Worm (Caenorhabditis elegans): Measurements from ENCODE around the gene K12H4.2.
A peak's percentile ranks its signal among the peaks of the same experiment; 100 is the strongest.

K12H4.2 gene

ce11 chrIII:8043784-8044183 is 3.7 kb upstream of the K12H4.2 start (continued):
- TF ChIP-seq egl-27 (tag; optimal IDR thresholded peaks at IDR 0.05) (peak; percentile 96), fkh-10 (GFP tag; optimal IDR thresholded peaks at IDR 0.05) (peak; percentile 96), sea-2 (GFP tag; optimal IDR thresholded peaks at IDR 0.05) (no peak), elt-2 (tag; optimal IDR thresholded peaks at IDR 0.05) (peak; percentile 93), ceh-9 (tag; optimal IDR thresholded peaks at IDR 0.05) (no peak), aly-2 (tag; optimal IDR thresholded peaks at IDR 0.05) (no peak), lsy-12 (tag; optimal IDR thresholded peaks at IDR 0.05) (peak; percentile 98), elt-3 (tag; optimal IDR thresholded peaks at IDR 0.05) (peak in 1 of 3 experiments; percentile 98), ama-1 (optimal IDR thresholded peaks at IDR 0.05) (peak; percentile 53), nhr-25 (tag; optimal IDR thresholded peaks at IDR 0.05) (peak; percentile 96), nhr-237 (tag; optimal IDR thresholded peaks at IDR 0.05) (no peak), nfya-1 (tag; optimal IDR thresholded peaks at IDR 0.05; ENCODE audit: insufficient read depth) (peak; percentile 96), pha-4 (tag; optimal IDR thresholded peaks at IDR 0.05) (peak; percentile 100), nhr-77 (tag; optimal IDR thresholded peaks at IDR 0.05) (peak; percentile 89), fkh-2 (tag; optimal IDR thresholded peaks at IDR 0.05) (no peak), fos-1 (tag; optimal IDR thresholded peaks at IDR 0.05) (peak; percentile 93), R02D3.7 (tag; optimal IDR thresholded peaks at IDR 0.05) (peak; percentile 95), elt-1 (tag; optimal IDR thresholded peaks at IDR 0.05) (peak; percentile 82)

- TF ChIP-seq daf-12 (tag; optimal IDR thresholded peaks at IDR 0.05), result no peak
- TF ChIP-seq ceh-82 (tag; optimal IDR thresholded peaks at IDR 0.05), result no peak
Measured at ce11 chrIII:8044187-8044586, 3.3 kb upstream of the K12H4.2 start, which contains the start of gene K12H4.5. K12H4.5 (plus strand) TSS chrIII:8044487.

ce11 chrIII:8044717-8045116 is 2.8 kb upstream of the K12H4.2 start, which contains the start of gene spcs-3:
spcs-3 (plus strand) TSS chrIII:8045017.
- TF ChIP-seq nfya-1 (tag; optimal IDR thresholded peaks at IDR 0.05; ENCODE audit: insufficient read depth), result no peak
- no peak for TF ChIP-seq unc-39 (tag; optimal IDR thresholded peaks at IDR 0.05)
- no peak for TF ChIP-seq pha-4 (tag; optimal IDR thresholded peaks at IDR 0.05)
- no peak for TF ChIP-seq egl-27 (tag; optimal IDR thresholded peaks at IDR 0.05)
- TF ChIP-seq nhr-23 (tag; optimal IDR thresholded peaks at IDR 0.05), result no peak
- TF ChIP-seq pqm-1 (tag; optimal IDR thresholded peaks at IDR 0.05), result no peak
- TF ChIP-seq ceh-16 (tag; optimal IDR thresholded peaks at IDR 0.05), result no peak
- TF ChIP-seq ceh-28 (tag; optimal IDR thresholded peaks at IDR 0.05), result no peak
- TF ChIP-seq R02D3.7 (tag; optimal IDR thresholded peaks at IDR 0.05), result no peak

- TF ChIP-seq mml-1 (tag; optimal IDR thresholded peaks at IDR 0.05) (no peak), nfya-1 (tag; optimal IDR thresholded peaks at IDR 0.05; ENCODE audit: insufficient read depth) (no peak), daf-12 (tag; optimal IDR thresholded peaks at IDR 0.05) (no peak), nhr-67 (tag; optimal IDR thresholded peaks at IDR 0.05) (no peak)
Measured at ce11 chrIII:8045734-8046133, 1.8 kb upstream of the K12H4.2 start, which contains the start of gene K12H4.3. K12H4.3 (plus strand) TSS chrIII:8046034.

- TF ChIP-seq skn-1 (tag; optimal IDR thresholded peaks at IDR 0.05) (peak; percentile 67), elt-2 (tag; optimal IDR thresholded peaks at IDR 0.05) (peak; percentile 91), egl-27 (tag; optimal IDR thresholded peaks at IDR 0.05) (no peak), nhr-12 (tag; optimal IDR thresholded peaks at IDR 0.05) (no peak), fos-1 (tag; optimal IDR thresholded peaks at IDR 0.05) (no peak), nhr-11 (tag; optimal IDR thresholded peaks at IDR 0.05) (no peak), ztf-4 (tag; optimal IDR thresholded peaks at IDR 0.05) (no peak), pqm-1 (tag; optimal IDR thresholded peaks at IDR 0.05) (peak; percentile 62)
Measured at ce11 chrIII:8050944-8051343, 3.4 kb downstream of the K12H4.2 start, which contains the start of gene K12H4.7. K12H4.7 (minus strand) TSS chrIII:8051081.

- TF ChIP-seq nhr-76 (tag; optimal IDR thresholded peaks at IDR 0.05), result no peak
- TF ChIP-seq ztf-11 (tag; optimal IDR thresholded peaks at IDR 0.05), result no peak
- TF ChIP-seq unc-39 (tag; optimal IDR thresholded peaks at IDR 0.05), result no peak
- no peak for TF ChIP-seq daf-12 (tag; optimal IDR thresholded peaks at IDR 0.05)
- TF ChIP-seq egl-5 (tag; optimal IDR thresholded peaks at IDR 0.05), result no peak
- no peak for TF ChIP-seq pqm-1 (tag; optimal IDR thresholded peaks at IDR 0.05)
- no peak for TF ChIP-seq lin-39 (tag; optimal IDR thresholded peaks at IDR 0.05)
- TF ChIP-seq ztf-4 (tag; optimal IDR thresholded peaks at IDR 0.05), result no peak
- no peak for TF ChIP-seq egl-27 (tag; optimal IDR thresholded peaks at IDR 0.05)
- no peak for TF ChIP-seq fkh-2 (tag; optimal IDR thresholded peaks at IDR 0.05)
- TF ChIP-seq sea-2 (GFP tag; optimal IDR thresholded peaks at IDR 0.05), result no peak
- no peak for TF ChIP-seq nhr-25 (tag; optimal IDR thresholded peaks at IDR 0.05)
- no peak for TF ChIP-seq ceh-9 (tag; optimal IDR thresholded peaks at IDR 0.05)
- no peak for TF ChIP-seq nhr-12 (tag; optimal IDR thresholded peaks at IDR 0.05)
- no peak for TF ChIP-seq jun-1 (tag; optimal IDR thresholded peaks at IDR 0.05)
- TF ChIP-seq ceh-28 (tag; optimal IDR thresholded peaks at IDR 0.05), result no peak
- TF ChIP-seq fkh-10 (GFP tag; optimal IDR thresholded peaks at IDR 0.05), result no peak
- TF ChIP-seq nhr-237 (tag; optimal IDR thresholded peaks at IDR 0.05), result no peak
Measured at ce11 chrIII:8051838-8052237, 4.3 kb downstream of the K12H4.2 start.

Measured in whole organism, L3 larva.